Worm (Caenorhabditis elegans) whole organism, L4 larva: Measurements from ENCODE around the gene math-33.

Source experiments
- F44E2.7 ChIP-seq: fragments of 200-800 bp; sonication (Bioruptor generic); IDR thresholded peaks from 2 replicates; pipeline ENCODE4 v2.1.2; 2022; ENCODE audit warnings: missing genetic modification characterization, missing compliant biosample characterization
- T20F7.1 ChIP-seq: fragments of 200-800 bp; sonication (Bioruptor generic); optimal IDR thresholded peaks from 2 replicates; lab custom pipeline; 2018; ENCODE audit warnings: mild to moderate bottlenecking, missing genetic modification characterization, missing compliant biosample characterization
- Y48G9A.11 ChIP-seq: fragments of 200-800 bp; sonication (Bioruptor generic); IDR thresholded peaks from 2 replicates; pipeline ENCODE4 v1.3.6; 2022; ENCODE audit warnings: missing genetic modification reagents, missing genetic modification characterization, missing compliant biosample characterization
- ZK337.2 ChIP-seq: fragments of 200-800 bp; sonication (Bioruptor generic); IDR thresholded peaks from 2 replicates; pipeline ENCODE4 v1.3.6; 2022; ENCODE audit warnings: missing genetic modification reagents, missing genetic modification characterization, missing compliant biosample characterization
- ZK546.5 ChIP-seq, 2 experiments: sonication (generic microtip); optimal IDR thresholded peaks; 2 replicates each; lab custom pipeline; 2017; ENCODE audit warnings: missing biosample characterization in 2 of 2, missing genetic modification characterization in 2 of 2
- aha-1 ChIP-seq: fragments of 150-350 bp; peaks from one replicate; lab custom pipeline; 2014; ENCODE audit warnings: missing biosample characterization, missing genetic modification characterization
- aly-2 ChIP-seq: sonication (generic microtip); optimal IDR thresholded peaks from 2 replicates; lab custom pipeline; 2018; ENCODE audit warnings: missing biosample characterization, missing genetic modification characterization
- arid-1 ChIP-seq: fragments of 200-800 bp; sonication (Bioruptor generic); conservative IDR thresholded peaks from 2 replicates; pipeline ENCODE4 v1.3.6; 2022; ENCODE audit warnings: missing genetic modification reagents, missing genetic modification characterization, missing compliant biosample characterization
- ceh-20 ChIP-seq: fragments of 200-800 bp; sonication (Bioruptor generic); IDR thresholded peaks from 2 replicates; pipeline ENCODE4 v1.3.6; 2022; ENCODE audit warnings: missing genetic modification reagents, missing genetic modification characterization, missing compliant biosample characterization
- ceh-28 ChIP-seq: fragments of 150-350 bp; optimal IDR thresholded peaks from 2 replicates; lab custom pipeline; 2014; ENCODE audit warnings: missing biosample characterization, missing genetic modification reagents, missing genetic modification characterization
- ceh-44 ChIP-seq: fragments of 200-800 bp; sonication (Bioruptor generic); IDR thresholded peaks from 2 replicates; pipeline ENCODE4 v1.3.6; 2022; ENCODE audit warnings: missing genetic modification reagents, missing genetic modification characterization, missing compliant biosample characterization
- ceh-62 ChIP-seq: sonication (generic microtip); optimal IDR thresholded peaks from 2 replicates; lab custom pipeline; 2017; ENCODE audit warnings: missing biosample characterization, missing genetic modification characterization
- cey-2 ChIP-seq: sonication (generic microtip); optimal IDR thresholded peaks from 3 replicates; lab custom pipeline; 2017; ENCODE audit warnings: missing genetic modification characterization, mild to moderate bottlenecking, missing compliant biosample characterization, antibody characterized with exemption, borderline replicate concordance; ENCODE audit not compliant: insufficient read depth
- daf-12 ChIP-seq: fragments of 150-350 bp; optimal IDR thresholded peaks from 2 replicates; lab custom pipeline; 2014; ENCODE audit warnings: missing biosample characterization, missing genetic modification reagents, missing genetic modification characterization
- daf-8 ChIP-seq: fragments of 200-800 bp; sonication (Bioruptor generic); IDR thresholded peaks from 2 replicates; pipeline ENCODE4 v1.3.6; 2022; ENCODE audit warnings: missing genetic modification characterization, missing compliant biosample characterization
- dmd-6 ChIP-seq: fragments of 200-800 bp; sonication (Bioruptor generic); IDR thresholded peaks from 2 replicates; pipeline ENCODE4 v1.3.6; 2022; ENCODE audit warnings: missing genetic modification reagents, missing genetic modification characterization, missing compliant biosample characterization
- dmd-9 ChIP-seq: fragments of 200-800 bp; sonication (Bioruptor generic); IDR thresholded peaks from 2 replicates; pipeline ENCODE4 v1.3.6; 2022; ENCODE audit warnings: missing genetic modification reagents, missing genetic modification characterization, missing compliant biosample characterization
- dpl-1 ChIP-seq: fragments of 150-350 bp; optimal IDR thresholded peaks from 2 replicates; lab custom pipeline; 2014; ENCODE audit warnings: missing biosample characterization, missing genetic modification reagents, missing genetic modification characterization
- duxl-1 ChIP-seq: sonication (generic microtip); optimal IDR thresholded peaks from 2 replicates; lab custom pipeline; 2016; ENCODE audit warnings: mild to moderate bottlenecking, missing genetic modification characterization, moderate library complexity, missing compliant biosample characterization; ENCODE audit not compliant: poor library complexity
- dve-1 ChIP-seq: sonication (generic microtip); optimal IDR thresholded peaks from 2 replicates; lab custom pipeline; 2017; ENCODE audit warnings: antibody characterized with exemption, mild to moderate bottlenecking, missing genetic modification characterization, missing compliant biosample characterization; ENCODE audit not compliant: insufficient read depth
- egl-27 ChIP-seq: sonication (generic microtip); optimal IDR thresholded peaks from 3 replicates; lab custom pipeline; 2017; ENCODE audit warnings: missing biosample characterization, missing genetic modification reagents, missing genetic modification characterization
- fkh-10 ChIP-seq: fragments of 150-350 bp; optimal IDR thresholded peaks from 2 replicates; lab custom pipeline; 2014; ENCODE audit warnings: missing biosample characterization, missing genetic modification reagents, missing genetic modification characterization
- hlh-11 ChIP-seq: fragments of 200-800 bp; sonication (Bioruptor generic); optimal IDR thresholded peaks from 2 replicates; lab custom pipeline; 2018; ENCODE audit warnings: mild to moderate bottlenecking, missing genetic modification characterization, missing compliant biosample characterization
- hlh-30 ChIP-seq: sonication (generic microtip); optimal IDR thresholded peaks from 2 replicates; lab custom pipeline; 2017; ENCODE audit warnings: antibody characterized with exemption, mild to moderate bottlenecking, missing genetic modification characterization, missing compliant biosample characterization; ENCODE audit not compliant: insufficient read depth
- lim-7 ChIP-seq: fragments of 200-800 bp; sonication (Bioruptor generic); IDR thresholded peaks from 2 replicates; pipeline ENCODE4 v1.3.6; 2022; ENCODE audit warnings: missing genetic modification characterization, missing compliant biosample characterization
- lin-13 ChIP-seq: fragments of 150-350 bp; optimal IDR thresholded peaks from 2 replicates; lab custom pipeline; 2014; ENCODE audit warnings: missing biosample characterization, missing genetic modification reagents, missing genetic modification characterization
- lsy-2 ChIP-seq, 2 experiments: fragments of 150-350 bp in 1 of 2; sonication (generic microtip) in 1 of 2; optimal IDR thresholded peaks; 2 replicates each; lab custom pipeline; 2014 to 2017; ENCODE audit warnings: missing biosample characterization in 2 of 2, missing genetic modification characterization in 2 of 2
- mdl-1 ChIP-seq, 2 experiments: fragments of 150-350 bp in 1 of 2; sonication (generic microtip) in 1 of 2; optimal IDR thresholded peaks; 2 replicates each; lab custom pipeline; 2014 to 2017; ENCODE audit warnings: missing biosample characterization in 2 of 2, missing genetic modification characterization in 2 of 2
- mes-2 ChIP-seq: sonication (generic microtip); optimal IDR thresholded peaks from 2 replicates; lab custom pipeline; 2016; ENCODE audit warnings: missing genotype, mild to moderate bottlenecking, missing genetic modification characterization, missing compliant biosample characterization; ENCODE audit not compliant: poor library complexity, severe bottlenecking
- mxl-3 ChIP-seq: fragments of 200-800 bp; sonication (Bioruptor generic); optimal IDR thresholded peaks from 2 replicates; lab custom pipeline; 2018; ENCODE audit warnings: mild to moderate bottlenecking, missing genetic modification characterization, missing compliant biosample characterization
- nhr-11 ChIP-seq: fragments of 150-350 bp; optimal IDR thresholded peaks from 2 replicates; lab custom pipeline; 2014; ENCODE audit warnings: missing biosample characterization, missing genetic modification characterization
- nhr-111 ChIP-seq: fragments of 200-800 bp; sonication (Bioruptor generic); optimal IDR thresholded peaks from 2 replicates; lab custom pipeline; 2018; ENCODE audit warnings: mild to moderate bottlenecking, missing genetic modification characterization, missing compliant biosample characterization
- nhr-28 ChIP-seq: fragments of 150-350 bp; optimal IDR thresholded peaks from 2 replicates; lab custom pipeline; 2014; ENCODE audit warnings: missing biosample characterization, missing genetic modification characterization
- nhr-42 ChIP-seq: fragments of 200-800 bp; sonication (Bioruptor generic); IDR thresholded peaks from 2 replicates; pipeline ENCODE4 v1.3.6; 2022; ENCODE audit warnings: missing genetic modification characterization, missing compliant biosample characterization
- nhr-6 ChIP-seq: fragments of 150-350 bp; optimal IDR thresholded peaks from 2 replicates; lab custom pipeline; 2014; ENCODE audit warnings: missing biosample characterization, missing genetic modification characterization
- nhr-77 ChIP-seq: fragments of 150-350 bp; optimal IDR thresholded peaks from 2 replicates; lab custom pipeline; 2014; ENCODE audit warnings: missing biosample characterization, missing genetic modification characterization
- php-3 ChIP-seq: fragments of 200-800 bp; sonication (Bioruptor generic); IDR thresholded peaks from 2 replicates; pipeline ENCODE4 v1.3.6; 2022; ENCODE audit warnings: missing genetic modification reagents, missing genetic modification characterization, missing compliant biosample characterization
- pqm-1 ChIP-seq: sonication (generic microtip); optimal IDR thresholded peaks from 2 replicates; lab custom pipeline; 2017; ENCODE audit warnings: missing biosample characterization, missing genetic modification characterization
- skn-1 ChIP-seq: fragments of 150-350 bp; optimal IDR thresholded peaks from 2 replicates; lab custom pipeline; 2014; ENCODE audit warnings: missing biosample characterization, missing genetic modification characterization
- tra-1 ChIP-seq: fragments of 200-800 bp; sonication (Bioruptor generic); IDR thresholded peaks from 2 replicates; pipeline ENCODE4 v1.3.6; 2022; ENCODE audit warnings: missing genetic modification reagents, missing genetic modification characterization, missing compliant biosample characterization
- unc-39 ChIP-seq: sonication (generic microtip); optimal IDR thresholded peaks from 2 replicates; lab custom pipeline; 2017; ENCODE audit warnings: missing biosample characterization, missing genetic modification characterization
- unc-62 ChIP-seq, 3 experiments: fragments of 150-350 bp in 1 of 3; sonication (generic microtip); optimal IDR thresholded peaks in 2 of 3; peaks in 1 of 3; 1 replicate in 1 of 3; 2 replicates in 2 of 3; lab custom pipeline; 2014 to 2017; ENCODE audit warnings: missing biosample characterization in 3 of 3, missing genetic modification characterization in 3 of 3, missing genetic modification reagents in 3 of 3, missing genotype in 1 of 3
- zip-2 ChIP-seq: fragments of 150-350 bp; optimal IDR thresholded peaks from 2 replicates; lab custom pipeline; 2014; ENCODE audit warnings: missing biosample characterization, missing genetic modification characterization
- ztf-11 ChIP-seq: fragments of 150-350 bp; optimal IDR thresholded peaks from 2 replicates; lab custom pipeline; 2014; ENCODE audit warnings: missing biosample characterization, missing genetic modification characterization

math-33 gene

DNA sequence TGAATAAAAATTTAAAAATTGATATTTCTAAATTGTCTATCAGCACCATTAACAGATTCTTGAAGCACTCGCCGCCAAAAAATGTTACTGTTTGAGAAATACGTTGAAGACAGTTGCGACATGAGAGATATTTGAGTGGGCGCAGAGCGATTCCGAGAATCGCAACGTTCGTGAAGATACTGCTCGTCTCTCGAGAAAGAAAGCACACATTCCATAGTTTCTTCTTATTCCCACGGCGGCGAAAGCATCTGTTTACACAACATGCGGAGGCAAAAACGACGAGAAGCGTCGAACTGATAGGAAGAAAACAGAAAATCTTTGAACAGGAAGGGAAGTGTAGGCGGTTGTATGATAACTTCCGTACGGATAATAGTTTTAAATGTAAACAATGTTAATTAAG, 31.2 kb upstream of the math-33 start (continued):
- no peak for TF ChIP-seq daf-12 (tag; lab: Kevin White, UChicago)
- peak; percentile 94 for TF ChIP-seq aha-1 (tag; lab: Kevin White, UChicago)
- TF ChIP-seq unc-39 (tag; lab: Kevin White, UChicago), result no peak
- no peak for TF ChIP-seq aly-2

- no peak for TF ChIP-seq F44E2.7 (GFP tag; lab: Robert Waterston, UW)
- TF ChIP-seq lin-13 (GFP tag; lab: Kevin White, UChicago), result no peak
- TF ChIP-seq fkh-10 (GFP tag; lab: Kevin White, UChicago), result no peak
- TF ChIP-seq ceh-28 (tag; lab: Kevin White, UChicago), result no peak
- TF ChIP-seq dve-1, result no peak
- no peak for TF ChIP-seq ZK546.5 (tag; optimal IDR thresholded peaks at IDR 0.05; lab: Kevin White, UChicago)
- no peak for TF ChIP-seq unc-62 (GFP tag; optimal IDR thresholded peaks at IDR 0.05 in 1 of 2; lab: Kevin White, UChicago)
- no peak for TF ChIP-seq unc-62 (tag; optimal IDR thresholded peaks at IDR 0.05; lab: Kevin White, UChicago)
- TF ChIP-seq nhr-111 (GFP tag; lab: Kevin White, UChicago), result no peak
- TF ChIP-seq lsy-2 (tag; optimal IDR thresholded peaks at IDR 0.05; lab: Kevin White, UChicago), result no peak
- TF ChIP-seq ceh-62 (tag; lab: Kevin White, UChicago), result no peak
- no peak for TF ChIP-seq ceh-44 (GFP tag; lab: Robert Waterston, UW)
- TF ChIP-seq duxl-1 (tag; lab: Kevin White, UChicago), result no peak
- no peak for TF ChIP-seq daf-12 (tag; lab: Kevin White, UChicago)
- no peak for TF ChIP-seq dmd-9 (GFP tag; lab: Robert Waterston, UW)
- TF ChIP-seq daf-8 (GFP tag; lab: Robert Waterston, UW), result no peak
- TF ChIP-seq, all 104 proteins: peak for 0
These were observed 30.7 kb upstream of the math-33 start for ce11 chrV:11082964-11083363.

- TF ChIP-seq mes-2 (tag; lab: Kevin White, UChicago) (peak; percentile 24), lin-13 (GFP tag; lab: Kevin White, UChicago) (no peak), Y48G9A.11 (GFP tag; lab: Robert Waterston, UW) (no peak), aha-1 (tag; lab: Kevin White, UChicago) (peak; percentile 55), hlh-30 (tag; lab: Kevin White, UChicago) (peak; percentile 33), hlh-11 (tag; lab: Kevin White, UChicago) (peak; percentile 43), mxl-3 (GFP tag; lab: Kevin White, UChicago) (peak; percentile 55), nhr-11 (tag; lab: Kevin White, UChicago) (peak; percentile 66), mdl-1 (tag; optimal IDR thresholded peaks at IDR 0.05; lab: Kevin White, UChicago) (peak in 1 of 2 experiments; percentile 20), unc-62 (GFP tag; optimal IDR thresholded peaks at IDR 0.05 in 1 of 2; lab: Kevin White, UChicago) (peak in 1 of 2 experiments; percentile 45), unc-62 (tag; optimal IDR thresholded peaks at IDR 0.05; lab: Kevin White, UChicago) (no peak), zip-2 (tag; lab: Kevin White, UChicago) (no peak), egl-27 (tag; lab: Kevin White, UChicago) (no peak), nhr-6 (tag; lab: Kevin White, UChicago) (no peak), lim-7 (GFP tag; lab: Robert Waterston, UW) (no peak), nhr-42 (GFP tag; lab: Robert Waterston, UW) (no peak), ceh-20 (GFP tag; lab: Robert Waterston, UW) (no peak)
These were observed 30.0 kb upstream of the math-33 start for ce11 chrV:11083691-11084090.

ce11 chrV:11087119-11087518, 26.6 kb upstream of the math-33 start:
- no peak for TF ChIP-seq fkh-10 (GFP tag; lab: Kevin White, UChicago)
- TF ChIP-seq ZK337.2 (GFP tag; lab: Robert Waterston, UW), result no peak
- peak; percentile 73 for TF ChIP-seq cey-2 (tag; lab: Kevin White, UChicago)
- TF ChIP-seq skn-1, result no peak
- TF ChIP-seq ztf-11 (tag; lab: Kevin White, UChicago), result no peak
- TF ChIP-seq nhr-28 (tag; lab: Kevin White, UChicago), result peak; percentile 61
- no peak for TF ChIP-seq nhr-77 (tag; lab: Kevin White, UChicago)
- peak; percentile 25 for TF ChIP-seq T20F7.1
- peak; percentile 33; the same call in 1 of the 2 replicates for TF ChIP-seq php-3 (GFP tag; lab: Robert Waterston, UW)
- peak; percentile 36 for TF ChIP-seq hlh-11 (tag; lab: Kevin White, UChicago)
- TF ChIP-seq dpl-1 (GFP tag; lab: Kevin White, UChicago), result no peak
- peak; percentile 4 for TF ChIP-seq hlh-30 (tag; lab: Kevin White, UChicago)
- TF ChIP-seq ceh-20 (GFP tag; lab: Robert Waterston, UW), result peak; percentile 64; the same call in 1 of the 2 replicates
- no peak for TF ChIP-seq lim-7 (GFP tag; lab: Robert Waterston, UW)
- peak; percentile 74 for TF ChIP-seq tra-1
- no peak for TF ChIP-seq arid-1 (GFP tag; lab: Robert Waterston, UW)
- TF ChIP-seq pqm-1 (tag; lab: Kevin White, UChicago), result peak; percentile 54
- peak; percentile 58 for TF ChIP-seq dmd-6 (GFP tag; lab: Robert Waterston, UW)
- TF ChIP-seq aha-1 (tag; lab: Kevin White, UChicago), result peak; percentile 55
